Worm (Caenorhabditis elegans): ENCODE measurements around the gene C50H2.4.

- TF ChIP-seq ceh-9 (tag; optimal IDR thresholded peaks at IDR 0.05) (no peak), ceh-18 (tag; optimal IDR thresholded peaks at IDR 0.05) (no peak), ama-1 (optimal IDR thresholded peaks at IDR 0.05) (no peak), ref-2 (tag; optimal IDR thresholded peaks at IDR 0.05) (no peak), madf-2 (tag; optimal IDR thresholded peaks at IDR 0.05) (no peak), Y22D7AL.16 (tag; optimal IDR thresholded peaks at IDR 0.05) (no peak), elt-2 (tag; optimal IDR thresholded peaks at IDR 0.05) (no peak), rnt-1 (tag; optimal IDR thresholded peaks at IDR 0.05) (no peak), eyg-1 (tag; optimal IDR thresholded peaks at IDR 0.05) (no peak), odd-2 (tag; optimal IDR thresholded peaks at IDR 0.05) (no peak), nhr-11 (tag; optimal IDR thresholded peaks at IDR 0.05) (no peak), ceh-34 (tag; optimal IDR thresholded peaks at IDR 0.05) (no peak), unc-3 (GFP tag; conservative IDR thresholded peaks at IDR 0.05) (no peak), unc-3 (tag; optimal IDR thresholded peaks at IDR 0.05) (no peak)
These were observed 9.6 kb upstream of the C50H2.4 start for ce11 chrV:9907205-9907604.
